Worm (Caenorhabditis elegans) whole organism, L1 larva: ENCODE data around the gene C29G2.3.

Experiments
- blmp-1 ChIP-seq: fragments of 150-350 bp; optimal IDR thresholded peaks from 2 replicates; lab custom pipeline; 2014; ENCODE audit warnings: missing biosample characterization, missing genetic modification characterization
- efl-3 ChIP-seq: fragments of 200-800 bp; sonication (Bioruptor generic); optimal IDR thresholded peaks from 2 replicates; lab custom pipeline; 2018; ENCODE audit warnings: mild to moderate bottlenecking, missing genetic modification characterization, missing compliant biosample characterization
- lsy-2 ChIP-seq, 2 experiments: fragments of 150-350 bp; optimal IDR thresholded peaks; 2 replicates each; lab custom pipeline; 2014; ENCODE audit warnings: missing biosample characterization in 2 of 2, missing genetic modification characterization in 2 of 2
- nhr-12 ChIP-seq: sonication (generic microtip); optimal IDR thresholded peaks from 2 replicates; lab custom pipeline; 2017; ENCODE audit warnings: missing biosample characterization, missing genetic modification characterization
- nhr-28 ChIP-seq: fragments of 150-350 bp; optimal IDR thresholded peaks from 2 replicates; lab custom pipeline; 2014; ENCODE audit warnings: missing biosample characterization, missing genetic modification characterization
- nhr-77 ChIP-seq: fragments of 150-350 bp; optimal IDR thresholded peaks from 2 replicates; lab custom pipeline; 2014; ENCODE audit warnings: missing biosample characterization, missing genetic modification characterization
- pqm-1 ChIP-seq: sonication (generic microtip); optimal IDR thresholded peaks from 3 replicates; lab custom pipeline; 2017; ENCODE audit warnings: missing biosample characterization, missing genetic modification characterization
- snpc-4 ChIP-seq: fragments of 150-350 bp; optimal IDR thresholded peaks from 2 replicates; lab custom pipeline; 2014; ENCODE audit warnings: missing biosample characterization, missing genetic modification characterization
- sptf-1 ChIP-seq: fragments of 150-350 bp; optimal IDR thresholded peaks from 2 replicates; lab custom pipeline; 2014; ENCODE audit warnings: missing biosample characterization, missing genetic modification characterization
- zag-1 ChIP-seq: fragments of 150-350 bp; optimal IDR thresholded peaks from 2 replicates; lab custom pipeline; 2014; ENCODE audit warnings: missing biosample characterization, missing genetic modification characterization

ce11 chrV:2589834-2590233, 9.1 kb downstream of the C29G2.3 start:
- TF ChIP-seq zag-1 (tag; lab: Kevin White, UChicago) (no peak), nhr-77 (tag; lab: Kevin White, UChicago) (no peak), sptf-1 (tag; lab: Kevin White, UChicago) (no peak), nhr-12 (tag; lab: Kevin White, UChicago) (no peak), lsy-2 (tag; optimal IDR thresholded peaks at IDR 0.05; lab: Kevin White, UChicago) (no peak), blmp-1 (tag; lab: Kevin White, UChicago) (no peak), snpc-4 (no peak), pqm-1 (tag; lab: Kevin White, UChicago) (no peak), nhr-28 (no peak), efl-3 (GFP tag; lab: Kevin White, UChicago) (no peak)
